Worm (Caenorhabditis elegans) whole organism, L4/young adult: Measurements from ENCODE around the gene Y75B8A.23.

ENCODE experiments used
- dao-5 ChIP-seq: sonication (generic microtip); optimal IDR thresholded peaks from 2 replicates; lab custom pipeline; 2016; ENCODE audit warnings: missing genotype, missing genetic modification characterization, moderate library complexity, missing compliant biosample characterization
- him-1 ChIP-seq: sonication (generic microtip); optimal IDR thresholded peaks from 2 replicates; lab custom pipeline; 2016; ENCODE audit warnings: missing genotype, missing genetic modification reagents, missing genetic modification characterization, missing compliant biosample characterization

DNA sequence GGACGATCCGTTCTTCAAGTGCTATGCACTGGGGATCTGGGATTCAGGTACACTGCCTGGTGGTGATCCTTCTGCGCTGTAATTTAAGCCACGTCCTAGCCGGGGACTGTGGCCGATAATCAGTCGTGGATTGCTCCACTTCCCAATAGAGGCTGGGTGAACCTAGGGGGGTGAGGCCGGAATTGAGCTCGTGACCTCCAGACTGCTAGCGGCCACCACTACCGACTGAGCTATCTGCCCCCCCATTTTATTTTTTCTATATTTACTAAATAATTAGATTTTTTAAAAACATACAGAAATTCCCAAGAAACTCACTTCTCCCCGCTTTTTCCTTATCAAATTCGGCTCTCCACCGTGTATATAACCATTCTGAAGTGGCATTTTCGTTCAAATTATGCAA lies 46.8 kb downstream of the Y75B8A.23 start:
- TF ChIP-seq dao-5 (tag; lab: Kevin White, UChicago), result no peak
- TF ChIP-seq him-1 (tag; lab: Kevin White, UChicago), result no peak
